Worm (Caenorhabditis elegans): ENCODE data around the gene C06C3.10.

ce11 chrII:9352669-9353068 is 24.4 kb downstream of the C06C3.10 start, which contains the start of the genes sdhb-1 and cup-15:
- no peak for TF ChIP-seq ztf-23 (GFP tag; IDR thresholded peaks at IDR 0.05)
- no peak for TF ChIP-seq ref-1 (GFP tag; conservative IDR thresholded peaks at IDR 0.05)
- TF ChIP-seq klf-2 (GFP tag; conservative IDR thresholded peaks at IDR 0.05): no peak
- TF ChIP-seq tab-1 (GFP tag; IDR thresholded peaks at IDR 0.05): no peak
- no peak for TF ChIP-seq ztf-29 (GFP tag; IDR thresholded peaks at IDR 0.05)
- no peak for TF ChIP-seq cog-1 (tag; optimal IDR thresholded peaks at IDR 0.05)
